Worm (Caenorhabditis elegans) whole organism, late embryonic: ENCODE measurements around the gene T25E4.2.

Experiments
- ama-1 ChIP-seq: fragments of 150-350 bp; optimal IDR thresholded peaks from 2 replicates; lab custom pipeline; 2014
- ceh-14 ChIP-seq: sonication (generic microtip); optimal IDR thresholded peaks from 2 replicates; lab custom pipeline; 2016; ENCODE audit warnings: missing genotype, missing genetic modification characterization, missing compliant biosample characterization
- ceh-2 ChIP-seq: sonication (generic microtip); optimal IDR thresholded peaks from 2 replicates; lab custom pipeline; 2016; ENCODE audit warnings: missing genotype, missing genetic modification characterization, missing compliant biosample characterization
- ceh-22 ChIP-seq: sonication (generic microtip); optimal IDR thresholded peaks from 2 replicates; lab custom pipeline; 2017; ENCODE audit warnings: missing biosample characterization, missing genetic modification characterization
- ceh-24 ChIP-seq: sonication (generic microtip); optimal IDR thresholded peaks from 2 replicates; lab custom pipeline; 2016; ENCODE audit warnings: mild to moderate bottlenecking, missing genetic modification characterization, missing compliant biosample characterization
- ceh-31 ChIP-seq: sonication (generic microtip); optimal IDR thresholded peaks from 2 replicates; lab custom pipeline; 2016; ENCODE audit warnings: missing genetic modification characterization, missing compliant biosample characterization
- ceh-48 ChIP-seq: sonication (generic microtip); optimal IDR thresholded peaks from 2 replicates; lab custom pipeline; 2016; ENCODE audit warnings: missing genetic modification characterization, inconsistent platforms, missing compliant biosample characterization
- che-1 ChIP-seq: sonication (generic microtip); optimal IDR thresholded peaks from 2 replicates; lab custom pipeline; 2016; ENCODE audit warnings: mild to moderate bottlenecking, missing genetic modification characterization, missing compliant biosample characterization
- elt-2 ChIP-seq: sonication (generic microtip); optimal IDR thresholded peaks from 2 replicates; lab custom pipeline; 2016; ENCODE audit warnings: missing genetic modification reagents, missing genetic modification characterization, missing compliant biosample characterization
- ets-4 ChIP-seq: sonication (generic microtip); optimal IDR thresholded peaks from 2 replicates; lab custom pipeline; 2016; ENCODE audit warnings: missing genetic modification characterization, missing compliant biosample characterization
- hlh-13 ChIP-seq: fragments of 200-800 bp; sonication (Bioruptor generic); optimal IDR thresholded peaks from 2 replicates; lab custom pipeline; 2018; ENCODE audit warnings: mild to moderate bottlenecking, missing genetic modification characterization, missing compliant biosample characterization
- hlh-15 ChIP-seq: sonication (generic microtip); optimal IDR thresholded peaks from 2 replicates; lab custom pipeline; 2016; ENCODE audit warnings: missing genetic modification characterization, missing compliant biosample characterization
- lim-6 ChIP-seq: sonication (generic microtip); optimal IDR thresholded peaks from 2 replicates; lab custom pipeline; 2016; ENCODE audit warnings: missing genetic modification characterization, missing compliant biosample characterization
- nfya-1 ChIP-seq: sonication (generic microtip); optimal IDR thresholded peaks from 2 replicates; lab custom pipeline; 2017; ENCODE audit warnings: missing genetic modification characterization, mild to moderate bottlenecking, missing compliant biosample characterization, antibody characterized with exemption, moderate library complexity
- nhr-11 ChIP-seq: fragments of 150-350 bp; optimal IDR thresholded peaks from 2 replicates; lab custom pipeline; 2014; ENCODE audit warnings: missing biosample characterization, missing genetic modification characterization
- nhr-232 ChIP-seq: sonication (generic microtip); optimal IDR thresholded peaks from 2 replicates; lab custom pipeline; 2016; ENCODE audit warnings: missing genetic modification characterization, missing compliant biosample characterization
- odd-2 ChIP-seq: sonication (generic microtip); optimal IDR thresholded peaks from 2 replicates; lab custom pipeline; 2017; ENCODE audit warnings: antibody characterized with exemption, mild to moderate bottlenecking, missing genetic modification characterization, missing compliant biosample characterization
- pat-9 ChIP-seq: fragments of 200-800 bp; sonication (Bioruptor generic); optimal IDR thresholded peaks from 2 replicates; lab custom pipeline; 2018; ENCODE audit warnings: mild to moderate bottlenecking, missing genetic modification characterization, moderate library complexity, missing compliant biosample characterization
- pha-2 ChIP-seq: sonication (generic microtip); optimal IDR thresholded peaks from 2 replicates; lab custom pipeline; 2017; ENCODE audit warnings: mild to moderate bottlenecking, missing genetic modification characterization, missing compliant biosample characterization
- pqm-1 ChIP-seq: sonication (generic microtip); optimal IDR thresholded peaks from 2 replicates; lab custom pipeline; 2016; ENCODE audit warnings: missing genetic modification characterization, missing compliant biosample characterization
- ref-2 ChIP-seq: sonication (generic microtip); optimal IDR thresholded peaks from 2 replicates; lab custom pipeline; 2016; ENCODE audit warnings: missing genetic modification characterization, missing compliant biosample characterization
- sox-2 ChIP-seq: fragments of 200-800 bp; sonication (Bioruptor generic); IDR thresholded peaks from 2 replicates; pipeline ENCODE4 v1.3.6; 2022; ENCODE audit warnings: missing genetic modification reagents, missing genetic modification characterization, missing compliant biosample characterization
- sox-4 ChIP-seq: sonication (generic microtip); optimal IDR thresholded peaks from 2 replicates; lab custom pipeline; 2017; ENCODE audit warnings: mild to moderate bottlenecking, missing genetic modification characterization, inconsistent platforms, missing compliant biosample characterization
- tbx-7 ChIP-seq: sonication (generic microtip); optimal IDR thresholded peaks from 2 replicates; lab custom pipeline; 2016; ENCODE audit warnings: missing genotype, missing genetic modification characterization, missing compliant biosample characterization
- unc-3 ChIP-seq, 2 experiments: fragments of 200-800 bp in 1 of 2; sonication (Bioruptor generic) in 1 of 2; sonication (generic microtip) in 1 of 2; conservative IDR thresholded peaks in 1 of 2; optimal IDR thresholded peaks in 1 of 2; 2 replicates each; pipeline versions ENCODE4 v1.3.6 to Lab custom; 2016 to 2022; ENCODE audit warnings: missing compliant biosample characterization in 2 of 2, missing genetic modification characterization in 2 of 2, missing genetic modification reagents in 1 of 2
- unc-86 ChIP-seq: sonication (generic microtip); optimal IDR thresholded peaks from 2 replicates; lab custom pipeline; 2016; ENCODE audit warnings: missing genetic modification characterization, missing compliant biosample characterization
- zip-5 ChIP-seq: sonication (generic microtip); optimal IDR thresholded peaks from 2 replicates; lab custom pipeline; 2016; ENCODE audit warnings: missing genetic modification characterization, missing compliant biosample characterization

T25E4.2 gene

DNA sequence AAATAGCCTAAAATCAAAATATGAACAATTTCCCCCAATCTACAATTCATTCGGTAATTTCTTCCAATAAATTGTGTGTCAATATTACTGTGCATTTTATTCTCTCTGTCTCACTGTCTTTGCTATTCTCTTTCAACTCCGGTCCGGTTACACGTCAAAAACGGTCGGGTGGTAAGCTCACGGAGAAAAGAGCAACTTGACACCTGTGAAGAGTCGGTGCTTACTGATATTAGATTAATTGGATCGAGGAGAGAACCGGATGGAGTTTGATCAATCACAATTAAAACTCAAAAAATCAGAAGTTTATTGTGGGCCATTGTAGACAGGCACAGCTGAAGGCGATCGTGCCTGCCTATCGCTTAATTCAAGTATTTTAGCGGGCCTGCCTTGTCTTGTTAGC is 7.3 kb downstream of the T25E4.2 start:
- no peak for TF ChIP-seq elt-2 (tag; lab: Kevin White, UChicago)
- TF ChIP-seq che-1 (tag; lab: Kevin White, UChicago), result no peak
- TF ChIP-seq nfya-1 (tag; lab: Kevin White, UChicago), result no peak
- no peak for TF ChIP-seq hlh-15 (tag; lab: Kevin White, UChicago)

ce11 chrII:5572082-5572746 is 10.0 kb downstream of the T25E4.2 start:
- no peak for TF ChIP-seq pqm-1 (tag; lab: Kevin White, UChicago)
- no peak for TF ChIP-seq pat-9 (tag; lab: Kevin White, UChicago)
- TF ChIP-seq ceh-31 (tag; lab: Kevin White, UChicago), result no peak
- no peak for TF ChIP-seq sox-2
- no peak for TF ChIP-seq zip-5
- no peak for TF ChIP-seq nhr-232 (tag; lab: Kevin White, UChicago)

ce11 chrII:5570272-5570671 is 11.9 kb downstream of the T25E4.2 start, which contains the start of the genes C17C3.1 and C17C3.15:
TSS of gene C17C3.1 (plus strand) at chrII:5570572.
TSS of gene C17C3.15 (plus strand) at chrII:5570654.
- TF ChIP-seq zip-5, result no peak
- no peak for TF ChIP-seq pqm-1 (tag; lab: Kevin White, UChicago)
- TF ChIP-seq ama-1 (lab: Kevin White, UChicago), result no peak
- no peak for TF ChIP-seq sox-4 (tag; lab: Kevin White, UChicago)
- no peak for TF ChIP-seq lim-6
- no peak for TF ChIP-seq che-1 (tag; lab: Kevin White, UChicago)
- no peak for TF ChIP-seq nhr-11 (tag; lab: Kevin White, UChicago)
- no peak for TF ChIP-seq ceh-48 (tag; lab: Kevin White, UChicago)
- no peak for TF ChIP-seq ceh-14 (tag; lab: Kevin White, UChicago)
- no peak for TF ChIP-seq ceh-22 (tag; lab: Kevin White, UChicago)
- TF ChIP-seq pat-9 (tag; lab: Kevin White, UChicago), result no peak
- no peak for TF ChIP-seq unc-3 (GFP tag; conservative IDR thresholded peaks at IDR 0.05; lab: Robert Waterston, UW)
- no peak for TF ChIP-seq unc-3 (tag; optimal IDR thresholded peaks at IDR 0.05; lab: Kevin White, UChicago)
- TF ChIP-seq ceh-2 (tag; lab: Kevin White, UChicago), result no peak
- no peak for TF ChIP-seq unc-86 (tag; lab: Kevin White, UChicago)
- TF ChIP-seq hlh-13 (GFP tag; lab: Kevin White, UChicago), result no peak

ce11 chrII:5565082-5565623 is 17.1 kb downstream of the T25E4.2 start:
- TF ChIP-seq ceh-14 (tag; lab: Kevin White, UChicago) (no peak), tbx-7 (no peak), nhr-11 (tag; lab: Kevin White, UChicago) (no peak), pha-2 (tag; lab: Kevin White, UChicago) (no peak), unc-86 (tag; lab: Kevin White, UChicago) (no peak), ceh-31 (tag; lab: Kevin White, UChicago) (no peak), ceh-48 (tag; lab: Kevin White, UChicago) (no peak), odd-2 (tag; lab: Kevin White, UChicago) (no peak), ets-4 (tag; lab: Kevin White, UChicago) (no peak), unc-3 (GFP tag; conservative IDR thresholded peaks at IDR 0.05; lab: Robert Waterston, UW) (no peak), unc-3 (tag; optimal IDR thresholded peaks at IDR 0.05; lab: Kevin White, UChicago) (no peak), ama-1 (lab: Kevin White, UChicago) (no peak), ref-2 (no peak)
- TF ChIP-seq, all 69 proteins: peak for 0

DNA sequence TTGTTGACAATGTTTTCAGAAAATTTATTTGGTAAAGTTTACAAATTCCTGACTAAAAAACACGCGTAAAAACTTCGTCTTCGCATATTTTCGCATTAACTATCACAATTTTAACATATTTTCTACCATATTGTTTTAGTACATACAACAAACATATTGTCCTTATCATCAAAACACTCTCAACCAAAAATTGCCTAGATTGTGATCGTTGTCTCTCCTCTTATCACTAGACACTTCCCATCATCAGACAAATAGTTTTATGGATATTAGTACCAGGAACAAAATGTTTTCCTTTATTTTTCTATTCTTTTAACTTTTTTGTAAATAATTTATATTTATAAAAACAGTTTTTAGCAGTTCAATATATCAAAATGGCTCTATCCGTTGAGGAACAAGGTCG is 20.8 kb downstream of the T25E4.2 start, which contains the start of gene C17C3.3:
Gene C17C3.3 (plus strand): TSS at position 346 of the 400 bp plus-strand sequence.
- TF ChIP-seq ceh-24 (no peak), elt-2 (tag; lab: Kevin White, UChicago) (peak; percentile 88)

DNA sequence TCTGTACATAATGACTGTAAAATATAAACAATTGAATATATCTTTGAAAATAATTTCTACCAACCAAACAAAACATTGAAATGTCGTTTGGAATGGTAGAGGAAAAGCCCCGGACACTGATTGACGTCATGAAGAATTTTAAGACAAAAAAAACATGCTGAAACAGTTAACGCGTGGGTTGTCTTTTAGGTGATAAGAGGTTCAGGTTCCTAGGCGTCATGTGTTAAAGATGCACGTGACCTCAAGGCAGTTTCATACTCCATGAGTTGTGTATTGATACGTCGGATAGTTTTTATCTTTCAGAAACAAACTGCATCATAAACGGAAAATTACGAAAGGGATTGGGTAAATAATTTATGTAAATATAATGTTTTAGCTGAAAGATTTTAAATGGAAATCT is 25.1 kb downstream of the T25E4.2 start:
- TF ChIP-seq unc-86 (tag; lab: Kevin White, UChicago) (no peak), elt-2 (tag; lab: Kevin White, UChicago) (peak; percentile 31)
